Fruit fly (Drosophila melanogaster): Measurements from ENCODE around the gene CG4239.

CG4239 gene

DNA sequence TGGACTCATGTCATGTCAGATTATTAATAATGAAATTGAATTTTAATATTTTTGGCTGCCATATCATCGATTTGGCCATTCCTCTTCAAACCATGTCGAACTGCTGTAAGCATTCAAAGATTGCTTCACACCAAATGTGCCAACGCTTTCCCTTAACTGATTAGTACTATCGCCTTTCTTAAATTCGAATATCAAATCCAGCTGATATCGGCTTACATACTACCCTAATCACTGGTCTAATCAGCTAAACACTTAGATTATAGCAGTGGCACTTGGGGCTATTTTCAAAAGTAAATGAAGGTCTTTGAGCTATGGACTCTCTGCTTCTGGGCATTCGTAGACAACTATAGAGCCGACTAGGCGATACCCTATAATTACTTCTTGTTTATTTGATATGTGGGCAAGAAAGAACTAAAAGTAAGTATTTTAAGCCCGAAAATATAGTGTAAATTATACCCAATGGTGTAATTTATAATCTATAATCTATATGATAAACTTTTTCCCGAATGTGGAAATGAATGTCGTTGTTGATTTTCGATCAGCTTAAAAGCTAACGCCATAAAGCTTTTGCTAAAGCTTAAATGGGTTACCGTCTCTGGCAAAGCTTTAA, 18.8 kb downstream of the CG4239 start (continued):
- TF ChIP-seq sna (GFP tag; IDR thresholded peaks at IDR 0.05; ENCODE audit: partially characterized antibody): no peak
- TF ChIP-seq NfI (GFP tag; optimal IDR thresholded peaks at IDR 0.05): peak; percentile 71
- peak; percentile 39 for TF ChIP-seq gsb-n (tag; optimal IDR thresholded peaks at IDR 0.05)
- no peak for TF ChIP-seq tna (GFP tag; IDR thresholded peaks at IDR 0.05; ENCODE audit: partially characterized antibody)
- peak; percentile 71 for TF ChIP-seq Dip3 (GFP tag; optimal IDR thresholded peaks at IDR 0.05)
- TF ChIP-seq CG31365 (tag; optimal IDR thresholded peaks at IDR 0.05): peak; percentile 47
- TF ChIP-seq crp (GFP tag; optimal IDR thresholded peaks at IDR 0.05): peak in 1 of 2 experiments; percentile 23
- TF ChIP-seq pzg (GFP tag; optimal IDR thresholded peaks at IDR 0.05): no peak
- TF ChIP-seq az2 (GFP tag; optimal IDR thresholded peaks at IDR 0.05): peak; percentile 75
- peak; percentile 66 for TF ChIP-seq al (GFP tag; IDR thresholded peaks at IDR 0.05)
- no peak for TF ChIP-seq CG10147 (GFP tag; optimal IDR thresholded peaks at IDR 0.05)
- no peak for TF ChIP-seq CG4282 (GFP tag; optimal IDR thresholded peaks at IDR 0.05)
- TF ChIP-seq Nf-YC (tag; optimal IDR thresholded peaks at IDR 0.05): no peak
- peak; percentile 6 for TF ChIP-seq CG2875 (GFP tag; optimal IDR thresholded peaks at IDR 0.05)
- TF ChIP-seq nerfin-1 (tag; optimal IDR thresholded peaks at IDR 0.05): peak; percentile 38
- peak; percentile 72 for TF ChIP-seq CG9932 (GFP tag; IDR thresholded peaks at IDR 0.05)
- peak; percentile 92 for TF ChIP-seq vvl (GFP tag; IDR thresholded peaks at IDR 0.05)
- TF ChIP-seq stc (GFP tag; IDR thresholded peaks at IDR 0.05): peak; percentile 79
- no peak for TF ChIP-seq CG8089 (GFP tag; optimal IDR thresholded peaks at IDR 0.05)
- no peak for TF ChIP-seq sens-2 (GFP tag; IDR thresholded peaks at IDR 0.05)
- peak; percentile 35 for TF ChIP-seq CG9609 (GFP tag; optimal IDR thresholded peaks at IDR 0.05)
- TF ChIP-seq CG3407 (GFP tag; optimal IDR thresholded peaks at IDR 0.05): peak; percentile 38
- TF ChIP-seq Ets97D (GFP tag; optimal IDR thresholded peaks at IDR 0.05): peak; percentile 20
- TF ChIP-seq D19B (GFP tag; optimal IDR thresholded peaks at IDR 0.05): peak; percentile 98
- peak; percentile 59 for TF ChIP-seq CG10979 (tag; optimal IDR thresholded peaks at IDR 0.05)
- TF ChIP-seq CG12071 (GFP tag; optimal IDR thresholded peaks at IDR 0.05): peak; percentile 77
- no peak; the same call in 2 of the 3 replicates for TF ChIP-seq CG17361 (GFP tag; IDR thresholded peaks at IDR 0.05)
- peak; percentile 73 for TF ChIP-seq CG13424 (tag; optimal IDR thresholded peaks at IDR 0.05)
- peak; percentile 63 for TF ChIP-seq CG32772 (GFP tag; IDR thresholded peaks at IDR 0.05)
- TF ChIP-seq CG13894 (tag; optimal IDR thresholded peaks at IDR 0.05): no peak
- no peak for TF ChIP-seq shn (GFP tag; optimal IDR thresholded peaks at IDR 0.05)
- peak; percentile 52 for TF ChIP-seq CG4820 (GFP tag; optimal IDR thresholded peaks at IDR 0.05)
- TF ChIP-seq CG8765 (GFP tag; IDR thresholded peaks at IDR 0.05): no peak
- peak; percentile 17; the same call in 1 of the 2 replicates for TF ChIP-seq Poxn (GFP tag; IDR thresholded peaks at IDR 0.05)
- peak; percentile 65 for TF ChIP-seq vfl (GFP tag; optimal IDR thresholded peaks at IDR 0.05)
- TF ChIP-seq lola (GFP tag; optimal IDR thresholded peaks at IDR 0.05): no peak

DNA sequence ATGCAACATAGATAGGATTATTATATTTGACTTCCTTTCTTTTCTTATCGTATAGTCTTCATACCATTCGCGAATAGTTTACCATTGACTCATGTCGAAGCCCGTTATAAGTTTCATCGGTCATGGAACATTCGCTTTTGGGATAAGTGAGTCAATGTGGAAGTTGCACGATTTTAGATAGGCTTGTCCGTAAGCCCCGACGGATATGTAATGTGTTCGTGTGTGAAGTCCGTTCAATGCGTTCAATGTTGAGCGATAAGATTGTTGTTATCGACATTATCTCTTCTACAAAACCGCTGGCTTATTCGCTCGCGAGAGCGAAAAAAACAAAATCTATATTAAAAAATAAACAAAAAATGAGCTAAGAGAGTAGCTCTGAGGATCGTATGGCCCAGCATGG, 19.7 kb downstream of the CG4239 start, which contains the start of gene CG9981:
Gene CG9981 (minus strand): TSS at position 320 of the 400 bp plus-strand sequence.
- TF ChIP-seq CG10274 (GFP tag; optimal IDR thresholded peaks at IDR 0.05) (no peak), CG34376 (GFP tag; optimal IDR thresholded peaks at IDR 0.05) (peak; percentile 53), CG14710 (tag; optimal IDR thresholded peaks at IDR 0.05) (no peak), mirr (GFP tag; optimal IDR thresholded peaks at IDR 0.05) (peak; percentile 52), sug (tag; optimal IDR thresholded peaks at IDR 0.05) (peak; percentile 3), Deaf1 (tag; optimal IDR thresholded peaks at IDR 0.05) (peak; percentile 11), GATAe (GFP tag; conservative IDR thresholded peaks at IDR 0.05) (peak; percentile 44), grn (GFP tag; optimal IDR thresholded peaks at IDR 0.05) (peak; percentile 12), exex (tag; optimal IDR thresholded peaks at IDR 0.05) (peak; percentile 46), CG13296 (GFP tag; optimal IDR thresholded peaks at IDR 0.05) (peak; percentile 6)

All from whole organism, embryonic.